Worm (Caenorhabditis elegans) whole organism, L3 larva: Measurements from ENCODE around the gene ugt-29.

Source experiments
- R02D3.7 ChIP-seq: fragments of 150-350 bp; optimal IDR thresholded peaks from 2 replicates; lab custom pipeline; 2014; ENCODE audit warnings: missing biosample characterization, missing genetic modification characterization
- ZK546.5 ChIP-seq: sonication (generic microtip); optimal IDR thresholded peaks from 2 replicates; lab custom pipeline; 2017; ENCODE audit warnings: missing biosample characterization, missing genetic modification characterization
- aly-2 ChIP-seq: fragments of 150-350 bp; optimal IDR thresholded peaks from 2 replicates; lab custom pipeline; 2014; ENCODE audit warnings: missing biosample characterization, missing genetic modification characterization
- ama-1 ChIP-seq: fragments of 150-350 bp; optimal IDR thresholded peaks from 2 replicates; lab custom pipeline; 2018
- ceh-16 ChIP-seq: sonication (generic microtip); optimal IDR thresholded peaks from 2 replicates; lab custom pipeline; 2017; ENCODE audit warnings: missing biosample characterization, missing genetic modification characterization
- ceh-28 ChIP-seq: fragments of 150-350 bp; optimal IDR thresholded peaks from 2 replicates; lab custom pipeline; 2014; ENCODE audit warnings: missing biosample characterization, missing genetic modification reagents, missing genetic modification characterization
- ceh-82 ChIP-seq: fragments of 150-350 bp; optimal IDR thresholded peaks from 2 replicates; lab custom pipeline; 2014; ENCODE audit warnings: missing biosample characterization, missing genetic modification characterization
- ceh-9 ChIP-seq: sonication (generic microtip); optimal IDR thresholded peaks from 2 replicates; lab custom pipeline; 2018; ENCODE audit warnings: missing biosample characterization, missing genetic modification characterization
- daf-12 ChIP-seq: fragments of 150-350 bp; optimal IDR thresholded peaks from 2 replicates; lab custom pipeline; 2014; ENCODE audit warnings: missing biosample characterization, missing genetic modification reagents, missing genetic modification characterization
- egl-27 ChIP-seq: sonication (generic microtip); optimal IDR thresholded peaks from 4 replicates; lab custom pipeline; 2017; ENCODE audit warnings: missing biosample characterization, missing genetic modification reagents, missing genetic modification characterization
- egl-5 ChIP-seq: fragments of 150-350 bp; optimal IDR thresholded peaks from 2 replicates; lab custom pipeline; 2017; ENCODE audit warnings: missing biosample characterization, missing genetic modification reagents, missing genetic modification characterization, inconsistent platforms
- elt-1 ChIP-seq: fragments of 150-350 bp; optimal IDR thresholded peaks from 2 replicates; lab custom pipeline; 2014; ENCODE audit warnings: missing biosample characterization, missing genetic modification characterization
- elt-2 ChIP-seq: sonication (generic microtip); optimal IDR thresholded peaks from 2 replicates; lab custom pipeline; 2016; ENCODE audit warnings: missing genetic modification reagents, mild to moderate bottlenecking, missing genetic modification characterization, missing compliant biosample characterization
- elt-3 ChIP-seq, 3 experiments: fragments of 150-350 bp in 1 of 3; sonication (generic microtip) in 2 of 3; optimal IDR thresholded peaks; 2 replicates in 2 of 3; 4 replicates in 1 of 3; lab custom pipeline; 2014 to 2017; ENCODE audit warnings: missing biosample characterization in 3 of 3, missing genetic modification characterization in 3 of 3
- fkh-2 ChIP-seq: fragments of 150-350 bp; optimal IDR thresholded peaks from 2 replicates; lab custom pipeline; 2014; ENCODE audit warnings: missing biosample characterization, missing genetic modification reagents, missing genetic modification characterization
- fos-1 ChIP-seq: fragments of 150-350 bp; optimal IDR thresholded peaks from 2 replicates; lab custom pipeline; 2014; ENCODE audit warnings: missing biosample characterization, missing genetic modification characterization
- hmg-11 ChIP-seq: sonication (generic microtip); optimal IDR thresholded peaks from 2 replicates; lab custom pipeline; 2016; ENCODE audit warnings: missing genetic modification characterization, missing compliant biosample characterization
- lin-39 ChIP-seq: fragments of 150-350 bp; optimal IDR thresholded peaks from 2 replicates; lab custom pipeline; 2018; ENCODE audit warnings: missing biosample characterization, missing genetic modification reagents, missing genetic modification characterization
- lsy-12 ChIP-seq: sonication (generic microtip); optimal IDR thresholded peaks from 2 replicates; lab custom pipeline; 2016; ENCODE audit warnings: mild to moderate bottlenecking, missing genetic modification characterization, missing compliant biosample characterization
- mdl-1 ChIP-seq: fragments of 150-350 bp; optimal IDR thresholded peaks from 2 replicates; lab custom pipeline; 2014; ENCODE audit warnings: missing biosample characterization, missing genetic modification characterization
- mml-1 ChIP-seq: fragments of 150-350 bp; sonication (generic microtip); optimal IDR thresholded peaks from 3 replicates; lab custom pipeline; 2014; ENCODE audit warnings: missing biosample characterization, missing genetic modification characterization
- nfya-1 ChIP-seq: sonication (generic microtip); optimal IDR thresholded peaks from 2 replicates; lab custom pipeline; 2017; ENCODE audit warnings: missing genetic modification characterization, mild to moderate bottlenecking, missing compliant biosample characterization, antibody characterized with exemption, moderate library complexity; ENCODE audit not compliant: insufficient read depth
- nhr-11 ChIP-seq: fragments of 150-350 bp; optimal IDR thresholded peaks from 2 replicates; lab custom pipeline; 2014; ENCODE audit warnings: missing biosample characterization, missing genetic modification characterization
- nhr-23 ChIP-seq: fragments of 150-350 bp; optimal IDR thresholded peaks from 2 replicates; lab custom pipeline; 2014; ENCODE audit warnings: missing biosample characterization, missing genetic modification reagents, missing genetic modification characterization
- nhr-237 ChIP-seq: fragments of 150-350 bp; optimal IDR thresholded peaks from 2 replicates; lab custom pipeline; 2014; ENCODE audit warnings: missing biosample characterization, missing genetic modification characterization
- nhr-25 ChIP-seq: sonication (generic microtip); optimal IDR thresholded peaks from 2 replicates; lab custom pipeline; 2017; ENCODE audit warnings: missing biosample characterization, missing genetic modification characterization
- nhr-28 ChIP-seq: fragments of 150-350 bp; optimal IDR thresholded peaks from 2 replicates; lab custom pipeline; 2014; ENCODE audit warnings: missing biosample characterization, missing genetic modification characterization
- nhr-43 ChIP-seq: sonication (generic microtip); optimal IDR thresholded peaks from 2 replicates; lab custom pipeline; 2016; ENCODE audit warnings: mild to moderate bottlenecking, missing genetic modification characterization, missing compliant biosample characterization; ENCODE audit not compliant: poor library complexity, severe bottlenecking
- nhr-67 ChIP-seq: fragments of 150-350 bp; optimal IDR thresholded peaks from 2 replicates; lab custom pipeline; 2014; ENCODE audit warnings: missing biosample characterization, missing genetic modification characterization
- nhr-76 ChIP-seq: fragments of 150-350 bp; sonication (generic microtip); optimal IDR thresholded peaks from 5 replicates; lab custom pipeline; 2014; ENCODE audit warnings: missing biosample characterization, missing genetic modification characterization
- nhr-77 ChIP-seq: fragments of 150-350 bp; optimal IDR thresholded peaks from 2 replicates; lab custom pipeline; 2014; ENCODE audit warnings: missing biosample characterization, missing genetic modification characterization
- pha-4 ChIP-seq: fragments of 150-350 bp; optimal IDR thresholded peaks from 2 replicates; lab custom pipeline; 2014; ENCODE audit warnings: missing biosample characterization, missing genetic modification reagents, missing genetic modification characterization
- pqm-1 ChIP-seq: fragments of 150-350 bp; optimal IDR thresholded peaks from 2 replicates; lab custom pipeline; 2017; ENCODE audit warnings: missing biosample characterization, missing genetic modification characterization, inconsistent platforms
- sea-2 ChIP-seq: fragments of 150-350 bp; sonication (generic microtip); optimal IDR thresholded peaks from 4 replicates; lab custom pipeline; 2014; ENCODE audit warnings: missing biosample characterization, missing genetic modification reagents, missing genetic modification characterization
- skn-1 ChIP-seq: fragments of 150-350 bp; optimal IDR thresholded peaks from 2 replicates; lab custom pipeline; 2014; ENCODE audit warnings: missing biosample characterization, missing genetic modification characterization
- tbx-2 ChIP-seq: sonication (generic microtip); optimal IDR thresholded peaks from 2 replicates; lab custom pipeline; 2016; ENCODE audit warnings: mild to moderate bottlenecking, missing genetic modification characterization, missing compliant biosample characterization
- unc-39 ChIP-seq: sonication (generic microtip); optimal IDR thresholded peaks from 4 replicates; lab custom pipeline; 2017; ENCODE audit warnings: missing biosample characterization, missing genetic modification characterization
- unc-62 ChIP-seq: fragments of 150-350 bp; sonication (generic microtip); optimal IDR thresholded peaks from 4 replicates; lab custom pipeline; 2014; ENCODE audit warnings: missing biosample characterization, missing genetic modification reagents, missing genetic modification characterization
- zag-1 ChIP-seq: fragments of 150-350 bp; optimal IDR thresholded peaks from 2 replicates; lab custom pipeline; 2014; ENCODE audit warnings: missing biosample characterization, missing genetic modification characterization
- ztf-11 ChIP-seq: fragments of 150-350 bp; optimal IDR thresholded peaks from 2 replicates; lab custom pipeline; 2014; ENCODE audit warnings: missing biosample characterization, missing genetic modification characterization

ugt-29 gene

DNA sequence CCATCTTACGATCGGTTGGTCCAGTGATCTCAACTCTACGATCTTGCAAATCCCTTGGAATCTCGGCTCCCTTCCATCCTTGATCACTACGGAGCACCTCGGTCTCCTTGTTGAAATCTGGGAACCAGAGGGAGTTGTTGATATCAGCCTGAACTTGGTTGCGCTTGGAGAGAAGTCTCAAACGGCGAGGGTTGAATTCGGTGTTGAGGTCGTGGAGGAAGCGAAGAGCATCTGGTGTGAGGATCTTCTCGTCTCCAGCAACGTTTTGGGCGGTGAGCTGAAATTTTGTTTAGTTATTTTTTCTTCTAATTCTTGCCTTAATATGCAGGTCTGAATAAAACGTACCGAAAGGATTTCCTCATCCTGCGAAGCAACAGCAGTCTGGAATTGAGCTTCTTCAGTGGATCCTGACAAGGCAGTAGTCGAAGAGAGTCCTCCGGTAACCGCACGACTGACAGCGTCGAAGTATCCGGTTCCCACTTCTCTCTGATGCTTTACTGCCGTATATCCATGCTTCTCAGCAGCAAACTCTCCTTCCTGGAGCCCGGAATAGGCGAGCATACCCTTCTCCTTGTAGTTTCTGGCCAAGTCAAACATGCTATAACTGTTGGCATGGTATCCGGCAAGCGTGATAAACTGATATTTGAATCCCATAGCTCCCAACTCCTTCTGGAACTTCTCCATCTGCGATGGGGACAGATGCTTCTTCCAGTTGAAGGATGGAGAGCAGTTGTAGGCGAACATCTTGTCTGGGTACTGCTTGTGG lies 26.6 kb upstream of the ugt-29 start:
- TF ChIP-seq lin-39 (tag; lab: Kevin White, UChicago) (peak; percentile 38), skn-1 (tag; lab: Kevin White, UChicago) (no peak), nhr-25 (tag; lab: Kevin White, UChicago) (peak; percentile 2), nfya-1 (tag; lab: Kevin White, UChicago) (peak; percentile 18), elt-3 (tag; optimal IDR thresholded peaks at IDR 0.05; lab: Kevin White, UChicago) (peak in 1 of 3 experiments; percentile 53), ama-1 (lab: Kevin White, UChicago) (peak; percentile 82), nhr-23 (tag; lab: Kevin White, UChicago) (peak; percentile 5), zag-1 (tag; lab: Kevin White, UChicago) (no peak), nhr-43 (peak; percentile 24)

DNA sequence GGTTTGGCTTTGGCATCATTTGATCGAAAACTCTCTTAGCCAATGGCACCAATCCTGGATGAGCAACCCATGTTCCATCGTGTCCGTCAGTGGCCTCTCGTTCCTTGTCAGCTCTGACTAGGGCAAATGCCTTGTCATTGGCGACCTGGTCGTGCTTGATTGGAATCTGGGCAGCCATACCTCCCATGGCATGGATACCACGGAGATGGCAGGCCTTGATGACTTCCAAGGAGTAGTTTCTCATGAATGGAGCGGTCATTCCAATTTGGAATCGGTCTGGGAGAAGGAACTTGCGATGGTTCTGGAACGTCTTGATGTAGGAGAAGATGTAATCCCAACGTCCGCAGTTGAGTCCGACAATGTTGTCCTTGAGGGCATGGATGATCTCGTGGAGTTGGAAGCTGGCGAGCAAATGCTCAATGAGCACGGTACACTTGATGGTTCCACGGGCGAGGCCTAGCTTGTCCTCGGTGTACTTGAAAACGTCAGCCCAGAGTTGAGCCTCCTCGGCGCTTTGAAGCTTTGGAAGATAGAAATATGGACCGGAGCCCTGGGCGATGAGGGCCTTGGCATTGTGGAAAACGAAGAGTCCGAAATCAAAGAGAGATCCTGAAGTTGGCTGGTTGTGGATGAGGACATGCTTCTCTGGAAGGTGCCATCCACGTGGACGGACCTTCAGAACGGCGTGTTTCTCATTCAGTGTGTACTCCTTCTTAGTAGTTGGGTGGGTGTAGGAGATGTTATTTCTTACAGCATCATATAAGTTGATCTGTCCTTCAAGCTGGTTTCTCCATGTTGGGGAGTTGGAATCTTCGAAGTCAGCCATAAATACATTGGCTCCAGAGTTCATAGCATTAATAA lies 25.8 kb upstream of the ugt-29 start:
- peak; percentile 27 for TF ChIP-seq pha-4
- peak; percentile 12 for TF ChIP-seq nhr-25 (tag; lab: Kevin White, UChicago)
- no peak for TF ChIP-seq daf-12 (tag; lab: Kevin White, UChicago)
- TF ChIP-seq zag-1 (tag; lab: Kevin White, UChicago), result no peak
- TF ChIP-seq ama-1 (lab: Kevin White, UChicago), result peak; percentile 92
- no peak for TF ChIP-seq ceh-9 (tag; lab: Kevin White, UChicago)
- TF ChIP-seq nhr-43, result peak; percentile 58
- TF ChIP-seq lin-39 (tag; lab: Kevin White, UChicago), result peak; percentile 39
- TF ChIP-seq hmg-11, result no peak
- no peak for TF ChIP-seq R02D3.7 (tag; lab: Kevin White, UChicago)

DNA sequence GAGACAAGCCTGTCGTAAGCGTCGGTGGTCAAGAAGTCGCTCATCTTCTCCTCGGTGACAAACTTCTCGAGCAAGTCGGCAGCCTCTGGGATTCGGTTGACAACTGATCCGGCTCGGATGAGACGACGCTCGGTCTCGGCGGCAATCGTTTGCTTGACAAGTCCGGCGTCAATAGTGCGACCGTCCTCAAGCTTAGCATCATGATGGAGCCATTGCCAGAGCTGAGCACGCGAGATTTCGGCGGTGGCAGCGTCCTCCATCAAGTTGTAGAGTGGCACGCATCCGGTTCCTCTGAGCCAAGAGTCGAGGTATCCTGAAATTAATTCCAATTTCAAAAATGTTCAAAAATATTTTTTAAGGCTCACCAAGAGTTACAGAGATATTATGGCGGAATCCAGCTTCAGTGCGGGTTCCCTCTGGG lies 25.1 kb upstream of the ugt-29 start:
- TF ChIP-seq nhr-11 (tag; lab: Kevin White, UChicago) (no peak), ama-1 (lab: Kevin White, UChicago) (peak; percentile 97), skn-1 (tag; lab: Kevin White, UChicago) (peak; percentile 8)

DNA sequence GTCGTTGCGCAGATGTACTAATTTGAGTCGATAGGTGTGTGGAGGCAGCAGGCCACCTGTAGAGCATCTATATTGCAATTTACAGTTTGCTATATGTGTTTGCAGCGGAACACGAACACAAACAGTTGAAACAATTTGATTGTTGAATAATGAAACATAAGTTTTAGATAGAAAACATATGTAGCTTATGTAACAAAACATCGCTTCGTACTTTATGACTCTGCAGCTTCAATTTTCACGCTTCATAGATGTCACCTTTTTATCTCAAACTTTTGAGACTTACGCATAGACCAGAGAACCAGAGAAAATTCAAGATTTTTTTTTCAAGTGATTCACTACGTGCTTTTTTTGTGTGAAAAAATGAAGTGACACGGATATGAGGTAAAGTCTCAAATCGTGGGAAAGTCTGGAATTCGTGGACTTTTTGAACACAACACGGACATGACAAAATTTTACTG lies 24.5 kb upstream of the ugt-29 start, which contains the start of gene fbxb-72:
TSS of gene fbxb-72 (minus strand) at position 58 of the 458 bp plus-strand sequence.
- TF ChIP-seq nhr-237 (no peak), lin-39 (tag; lab: Kevin White, UChicago) (peak; percentile 37), daf-12 (tag; lab: Kevin White, UChicago) (no peak), ceh-82 (no peak), nhr-28 (tag; lab: Kevin White, UChicago) (peak; percentile 36), ZK546.5 (tag; lab: Kevin White, UChicago) (no peak), R02D3.7 (tag; lab: Kevin White, UChicago) (peak; percentile 24), tbx-2 (peak; percentile 85), elt-1 (tag; lab: Kevin White, UChicago) (no peak), fos-1 (tag; lab: Kevin White, UChicago) (no peak), nhr-11 (tag; lab: Kevin White, UChicago) (peak; percentile 2), elt-2 (tag; lab: Kevin White, UChicago) (peak; percentile 76), ceh-28 (no peak), pqm-1 (peak; percentile 94), nhr-76 (tag; lab: Kevin White, UChicago) (peak; percentile 43), mdl-1 (no peak), ama-1 (lab: Kevin White, UChicago) (peak; percentile 99), zag-1 (tag; lab: Kevin White, UChicago) (no peak), ceh-16 (tag; lab: Kevin White, UChicago) (no peak), egl-5 (tag; lab: Kevin White, UChicago) (no peak), nhr-23 (tag; lab: Kevin White, UChicago) (peak; percentile 78), ceh-9 (tag; lab: Kevin White, UChicago) (no peak), nhr-77 (peak; percentile 51), mml-1 (no peak), sea-2 (GFP tag; lab: Kevin White, UChicago) (no peak), unc-62 (no peak), nhr-67 (peak; percentile 14), fkh-2 (no peak), aly-2 (tag; lab: Kevin White, UChicago) (peak; percentile 93), unc-39 (tag; lab: Kevin White, UChicago) (no peak), nhr-43 (peak; percentile 97), nfya-1 (tag; lab: Kevin White, UChicago) (peak; percentile 68), hmg-11 (no peak), ztf-11 (no peak), skn-1 (tag; lab: Kevin White, UChicago) (peak; percentile 94), nhr-25 (tag; lab: Kevin White, UChicago) (peak; percentile 3), egl-27 (tag; lab: Kevin White, UChicago) (no peak), lsy-12 (tag; lab: Kevin White, UChicago) (peak; percentile 49)
